Worm (Caenorhabditis elegans) whole organism, young adult: Measurements from ENCODE around the gene str-256.

Experiments
- Y79H2A.3 ChIP-seq: fragments of 200-800 bp; sonication (Bioruptor generic); conservative IDR thresholded peaks from 2 replicates; pipeline ENCODE4 v1.3.6; 2022; ENCODE audit warnings: missing genetic modification reagents, missing genetic modification characterization, missing compliant biosample characterization
- ama-1 ChIP-seq, 3 experiments: fragments of 150-350 bp in 1 of 3; sonication (generic microtip) in 2 of 3; optimal IDR thresholded peaks; 2 replicates each; lab custom pipeline; 2014 to 2018; ENCODE audit warnings: missing biosample characterization in 2 of 3, missing genetic modification characterization in 2 of 3, missing genetic modification reagents in 2 of 3
- ceh-40 ChIP-seq: fragments of 200-800 bp; sonication (Bioruptor generic); IDR thresholded peaks from 2 replicates; pipeline ENCODE4 v1.3.6; 2022; ENCODE audit warnings: missing genetic modification characterization, missing compliant biosample characterization
- him-1 ChIP-seq: sonication (generic microtip); optimal IDR thresholded peaks from 2 replicates; lab custom pipeline; 2016; ENCODE audit warnings: missing genotype, missing genetic modification reagents, missing genetic modification characterization, missing compliant biosample characterization
- lir-1 ChIP-seq: fragments of 200-800 bp; sonication (Bioruptor generic); conservative IDR thresholded peaks from 2 replicates; pipeline ENCODE4 v1.3.6; 2022; ENCODE audit warnings: missing genetic modification reagents, missing genetic modification characterization, missing compliant biosample characterization
- madf-8 ChIP-seq: fragments of 200-800 bp; sonication (Bioruptor generic); conservative IDR thresholded peaks from 2 replicates; pipeline ENCODE4 v1.3.6; 2022; ENCODE audit warnings: missing genetic modification reagents, missing genetic modification characterization, missing compliant biosample characterization
- rcor-1 ChIP-seq: fragments of 200-800 bp; sonication (Bioruptor generic); IDR thresholded peaks from 2 replicates; pipeline ENCODE4 v1.3.6; 2022; ENCODE audit warnings: missing genetic modification reagents, missing genetic modification characterization, missing compliant biosample characterization
- unc-130 ChIP-seq: sonication (generic microtip); optimal IDR thresholded peaks from 2 replicates; lab custom pipeline; 2016; ENCODE audit warnings: missing genetic modification reagents, missing genetic modification characterization, missing compliant biosample characterization

DNA sequence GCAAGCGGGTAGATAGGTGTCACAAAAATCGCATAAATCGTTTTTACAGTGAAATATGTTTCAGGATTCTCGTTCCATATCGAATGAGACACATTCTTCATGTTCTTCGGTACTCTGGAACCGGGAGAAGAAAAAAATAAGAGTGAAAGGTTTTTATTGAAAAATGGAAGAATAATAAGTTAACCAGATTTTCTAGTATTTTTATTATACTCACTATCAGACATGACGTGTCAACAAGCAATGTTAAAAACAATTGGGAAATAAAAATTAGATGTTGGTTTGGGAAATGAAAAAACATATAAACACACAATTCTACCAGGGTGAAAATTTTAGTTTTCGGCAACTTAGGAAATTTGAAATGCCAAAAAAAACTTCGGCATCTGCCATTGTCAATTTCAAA is 11.3 kb upstream of the str-256 start, which contains the start of gene srh-37:
- TF ChIP-seq ceh-40 (GFP tag; lab: Robert Waterston, UW) (no peak), him-1 (no peak), madf-8 (GFP tag; lab: Robert Waterston, UW) (no peak), Y79H2A.3 (GFP tag; lab: Robert Waterston, UW) (no peak), unc-130 (GFP tag; lab: Kevin White, UChicago) (no peak), ama-1 (optimal IDR thresholded peaks at IDR 0.05; lab: Kevin White, UChicago) (no peak), ama-1 (GFP tag; optimal IDR thresholded peaks at IDR 0.05; lab: Kevin White, UChicago) (no peak), lir-1 (GFP tag; lab: Robert Waterston, UW) (no peak), rcor-1 (GFP tag; lab: Robert Waterston, UW) (no peak)
